Worm (Caenorhabditis elegans) whole organism, L3 larva: ENCODE data around the gene nmr-2.
A peak's percentile ranks its signal among the peaks of the same experiment; 100 is the strongest.

ENCODE experiments used
- R02D3.7 ChIP-seq: fragments of 150-350 bp; optimal IDR thresholded peaks from 2 replicates; lab custom pipeline; 2014; ENCODE audit warnings: missing biosample characterization, missing genetic modification characterization
- ama-1 ChIP-seq: fragments of 150-350 bp; optimal IDR thresholded peaks from 2 replicates; lab custom pipeline; 2018
- ceh-16 ChIP-seq: sonication (generic microtip); optimal IDR thresholded peaks from 2 replicates; lab custom pipeline; 2017; ENCODE audit warnings: missing biosample characterization, missing genetic modification characterization
- ceh-9 ChIP-seq: sonication (generic microtip); optimal IDR thresholded peaks from 2 replicates; lab custom pipeline; 2018; ENCODE audit warnings: missing biosample characterization, missing genetic modification characterization
- daf-12 ChIP-seq: fragments of 150-350 bp; optimal IDR thresholded peaks from 2 replicates; lab custom pipeline; 2014; ENCODE audit warnings: missing biosample characterization, missing genetic modification reagents, missing genetic modification characterization
- egl-27 ChIP-seq: sonication (generic microtip); optimal IDR thresholded peaks from 4 replicates; lab custom pipeline; 2017; ENCODE audit warnings: missing biosample characterization, missing genetic modification reagents, missing genetic modification characterization
- egl-5 ChIP-seq: fragments of 150-350 bp; optimal IDR thresholded peaks from 2 replicates; lab custom pipeline; 2017; ENCODE audit warnings: missing biosample characterization, missing genetic modification reagents, missing genetic modification characterization, inconsistent platforms
- elt-1 ChIP-seq: fragments of 150-350 bp; optimal IDR thresholded peaks from 2 replicates; lab custom pipeline; 2014; ENCODE audit warnings: missing biosample characterization, missing genetic modification characterization
- elt-2 ChIP-seq: sonication (generic microtip); optimal IDR thresholded peaks from 2 replicates; lab custom pipeline; 2016; ENCODE audit warnings: missing genetic modification reagents, mild to moderate bottlenecking, missing genetic modification characterization, missing compliant biosample characterization
- elt-3 ChIP-seq, 3 experiments: fragments of 150-350 bp in 1 of 3; sonication (generic microtip) in 2 of 3; optimal IDR thresholded peaks; 2 replicates in 2 of 3; 4 replicates in 1 of 3; lab custom pipeline; 2014 to 2017; ENCODE audit warnings: missing biosample characterization in 3 of 3, missing genetic modification characterization in 3 of 3
- eor-1 ChIP-seq, 2 experiments: fragments of 150-350 bp; optimal IDR thresholded peaks; 2 replicates each; lab custom pipeline; 2014 to 2018; ENCODE audit warnings: missing biosample characterization in 2 of 2, missing genetic modification characterization in 2 of 2
- hmg-11 ChIP-seq: sonication (generic microtip); optimal IDR thresholded peaks from 2 replicates; lab custom pipeline; 2016; ENCODE audit warnings: missing genetic modification characterization, missing compliant biosample characterization
- lin-39 ChIP-seq: fragments of 150-350 bp; optimal IDR thresholded peaks from 2 replicates; lab custom pipeline; 2018; ENCODE audit warnings: missing biosample characterization, missing genetic modification reagents, missing genetic modification characterization
- lsy-12 ChIP-seq: sonication (generic microtip); optimal IDR thresholded peaks from 2 replicates; lab custom pipeline; 2016; ENCODE audit warnings: mild to moderate bottlenecking, missing genetic modification characterization, missing compliant biosample characterization
- mdl-1 ChIP-seq: fragments of 150-350 bp; optimal IDR thresholded peaks from 2 replicates; lab custom pipeline; 2014; ENCODE audit warnings: missing biosample characterization, missing genetic modification characterization
- mml-1 ChIP-seq: fragments of 150-350 bp; sonication (generic microtip); optimal IDR thresholded peaks from 3 replicates; lab custom pipeline; 2014; ENCODE audit warnings: missing biosample characterization, missing genetic modification characterization
- nfya-1 ChIP-seq: sonication (generic microtip); optimal IDR thresholded peaks from 2 replicates; lab custom pipeline; 2017; ENCODE audit warnings: missing genetic modification characterization, mild to moderate bottlenecking, missing compliant biosample characterization, antibody characterized with exemption, moderate library complexity; ENCODE audit not compliant: insufficient read depth
- nhr-12 ChIP-seq: fragments of 150-350 bp; optimal IDR thresholded peaks from 2 replicates; lab custom pipeline; 2014; ENCODE audit warnings: missing biosample characterization, missing genetic modification characterization
- nhr-23 ChIP-seq: fragments of 150-350 bp; optimal IDR thresholded peaks from 2 replicates; lab custom pipeline; 2014; ENCODE audit warnings: missing biosample characterization, missing genetic modification reagents, missing genetic modification characterization
- nhr-25 ChIP-seq: sonication (generic microtip); optimal IDR thresholded peaks from 2 replicates; lab custom pipeline; 2017; ENCODE audit warnings: missing biosample characterization, missing genetic modification characterization
- nhr-67 ChIP-seq: fragments of 150-350 bp; optimal IDR thresholded peaks from 2 replicates; lab custom pipeline; 2014; ENCODE audit warnings: missing biosample characterization, missing genetic modification characterization
- nhr-76 ChIP-seq: fragments of 150-350 bp; sonication (generic microtip); optimal IDR thresholded peaks from 5 replicates; lab custom pipeline; 2014; ENCODE audit warnings: missing biosample characterization, missing genetic modification characterization
- nhr-77 ChIP-seq: fragments of 150-350 bp; optimal IDR thresholded peaks from 2 replicates; lab custom pipeline; 2014; ENCODE audit warnings: missing biosample characterization, missing genetic modification characterization
- pha-4 ChIP-seq: fragments of 150-350 bp; optimal IDR thresholded peaks from 2 replicates; lab custom pipeline; 2014; ENCODE audit warnings: missing biosample characterization, missing genetic modification reagents, missing genetic modification characterization
- pqm-1 ChIP-seq: fragments of 150-350 bp; optimal IDR thresholded peaks from 2 replicates; lab custom pipeline; 2017; ENCODE audit warnings: missing biosample characterization, missing genetic modification characterization, inconsistent platforms
- skn-1 ChIP-seq: fragments of 150-350 bp; optimal IDR thresholded peaks from 2 replicates; lab custom pipeline; 2014; ENCODE audit warnings: missing biosample characterization, missing genetic modification characterization
- tbx-2 ChIP-seq: sonication (generic microtip); optimal IDR thresholded peaks from 2 replicates; lab custom pipeline; 2016; ENCODE audit warnings: mild to moderate bottlenecking, missing genetic modification characterization, missing compliant biosample characterization
- unc-39 ChIP-seq: sonication (generic microtip); optimal IDR thresholded peaks from 4 replicates; lab custom pipeline; 2017; ENCODE audit warnings: missing biosample characterization, missing genetic modification characterization
- ztf-4 ChIP-seq: fragments of 150-350 bp; optimal IDR thresholded peaks from 2 replicates; lab custom pipeline; 2014; ENCODE audit warnings: missing biosample characterization, missing genetic modification characterization

nmr-2 gene

ce11 chrV:15020229-15020628, 8.8 kb upstream of the nmr-2 start, which contains the start of gene F14H8.2:
F14H8.2 (minus strand) TSS chrV:15020329.
- TF ChIP-seq ama-1 (lab: Kevin White, UChicago) (no peak), R02D3.7 (tag; lab: Kevin White, UChicago) (no peak), mml-1 (tag; lab: Kevin White, UChicago) (no peak), tbx-2 (tag; lab: Kevin White, UChicago) (no peak), hmg-11 (tag; lab: Kevin White, UChicago) (no peak), skn-1 (tag; lab: Kevin White, UChicago) (no peak), lin-39 (no peak), nfya-1 (tag; lab: Kevin White, UChicago) (no peak), ztf-4 (no peak), elt-2 (tag; lab: Kevin White, UChicago) (no peak), nhr-77 (tag; lab: Kevin White, UChicago) (no peak), nhr-23 (no peak), lsy-12 (no peak), nhr-76 (tag; lab: Kevin White, UChicago) (no peak)
- TF ChIP-seq, all 47 proteins: peak for 0

- TF ChIP-seq pha-4 (tag; lab: Kevin White, UChicago): peak; percentile 94
- peak; percentile 19 for TF ChIP-seq nhr-25
- TF ChIP-seq egl-5 (tag; lab: Kevin White, UChicago): peak; percentile 1
- TF ChIP-seq eor-1 (tag; optimal IDR thresholded peaks at IDR 0.05; lab: Kevin White, UChicago): no peak
These were observed 5.5 kb upstream of the nmr-2 start for ce11 chrV:15016795-15017429.

- TF ChIP-seq mdl-1 (no peak), nhr-25 (peak; percentile 69)
These were observed 4.3 kb upstream of the nmr-2 start for ce11 chrV:15015799-15016198.

ce11 chrV:15014164-15014563, 2.7 kb upstream of the nmr-2 start, which contains the start of gene obr-2:
obr-2 (minus strand) TSS chrV:15014264.
- no peak for TF ChIP-seq pqm-1 (tag; lab: Kevin White, UChicago)
- no peak for TF ChIP-seq elt-3 (tag; optimal IDR thresholded peaks at IDR 0.05; lab: Kevin White, UChicago)
- no peak for TF ChIP-seq daf-12
- TF ChIP-seq nhr-23: no peak
- TF ChIP-seq ceh-16 (tag; lab: Kevin White, UChicago): no peak
- no peak for TF ChIP-seq nhr-77 (tag; lab: Kevin White, UChicago)

- TF ChIP-seq hmg-11 (tag; lab: Kevin White, UChicago) (no peak), nhr-12 (tag; lab: Kevin White, UChicago) (no peak), nhr-77 (tag; lab: Kevin White, UChicago) (no peak), egl-5 (tag; lab: Kevin White, UChicago) (no peak), unc-39 (tag; lab: Kevin White, UChicago) (no peak), tbx-2 (tag; lab: Kevin White, UChicago) (no peak), nhr-25 (no peak), mml-1 (tag; lab: Kevin White, UChicago) (no peak), ceh-9 (no peak), daf-12 (no peak), ztf-4 (no peak), egl-27 (tag; lab: Kevin White, UChicago) (no peak), nhr-67 (tag; lab: Kevin White, UChicago) (no peak)
These were observed 1.9 kb upstream of the nmr-2 start for ce11 chrV:15013328-15013727.

ce11 chrV:15012542-15013301, 1.3 kb upstream of the nmr-2 start:
- TF ChIP-seq lsy-12 (no peak), elt-1 (peak; percentile 49), R02D3.7 (tag; lab: Kevin White, UChicago) (no peak), nfya-1 (tag; lab: Kevin White, UChicago) (peak; percentile 10), nhr-25 (no peak), ama-1 (lab: Kevin White, UChicago) (peak; percentile 22), elt-2 (tag; lab: Kevin White, UChicago) (peak; percentile 30), ceh-9 (no peak), pqm-1 (tag; lab: Kevin White, UChicago) (no peak)
